Worm (Caenorhabditis elegans): Measurements from ENCODE around the gene F58H1.2.

Gene F58H1.2

DNA sequence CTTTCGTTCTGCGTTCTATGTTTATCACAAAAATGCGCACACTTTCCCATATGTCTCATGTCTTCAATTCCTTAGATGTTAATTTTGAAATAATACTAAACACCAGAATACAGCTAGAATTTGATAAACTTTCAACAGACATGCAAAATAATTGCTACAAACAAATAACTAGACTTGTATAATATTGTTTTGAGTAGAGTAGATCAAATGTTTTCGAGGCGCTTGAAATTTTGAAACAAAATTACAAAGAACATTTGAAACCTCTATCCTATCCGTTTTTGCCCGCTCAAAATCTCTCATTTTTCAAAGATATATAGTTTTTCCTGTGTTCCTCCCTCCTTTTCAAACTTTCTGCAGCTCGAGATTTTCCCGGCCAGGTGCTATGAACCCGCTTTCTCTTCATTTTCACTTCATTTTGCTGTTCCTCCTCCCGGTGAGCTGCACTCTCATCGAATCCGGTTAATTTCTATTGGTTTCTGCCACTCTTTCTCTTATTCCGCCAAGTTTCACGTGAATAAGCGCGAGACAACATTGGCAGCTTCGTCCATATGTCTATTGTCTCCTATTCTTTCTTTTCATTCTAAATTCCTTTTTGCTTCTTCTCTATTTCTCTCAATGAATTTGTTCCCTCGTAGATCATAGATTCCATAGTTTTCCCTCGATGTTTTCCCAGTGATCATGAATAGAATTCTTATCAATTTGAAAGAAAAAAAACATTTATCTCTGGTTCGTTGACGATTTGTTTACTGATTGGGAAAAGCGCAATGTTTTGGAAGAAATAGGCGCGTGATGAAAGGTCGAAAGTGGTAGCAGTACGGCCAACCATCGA, 7.0 kb upstream of the F58H1.2 start:
- TF ChIP-seq ceh-9 (tag; optimal IDR thresholded peaks at IDR 0.05) (no peak), mml-1 (tag; optimal IDR thresholded peaks at IDR 0.05) (peak; percentile 63), ceh-28 (tag; optimal IDR thresholded peaks at IDR 0.05) (peak; percentile 1), nhr-237 (tag; optimal IDR thresholded peaks at IDR 0.05) (no peak), R02D3.7 (tag; optimal IDR thresholded peaks at IDR 0.05) (no peak), mdl-1 (tag; optimal IDR thresholded peaks at IDR 0.05) (no peak), sea-2 (GFP tag; optimal IDR thresholded peaks at IDR 0.05) (no peak), ztf-4 (tag; optimal IDR thresholded peaks at IDR 0.05) (no peak), nhr-67 (tag; optimal IDR thresholded peaks at IDR 0.05) (no peak), tbx-2 (tag; optimal IDR thresholded peaks at IDR 0.05) (no peak), nhr-77 (tag; optimal IDR thresholded peaks at IDR 0.05) (no peak), nhr-43 (tag; optimal IDR thresholded peaks at IDR 0.05; ENCODE audit: poor library complexity, severe bottlenecking) (no peak), zag-1 (tag; optimal IDR thresholded peaks at IDR 0.05) (no peak), nhr-28 (tag; optimal IDR thresholded peaks at IDR 0.05) (no peak), egl-5 (tag; optimal IDR thresholded peaks at IDR 0.05) (no peak), nfya-1 (tag; optimal IDR thresholded peaks at IDR 0.05; ENCODE audit: insufficient read depth) (peak; percentile 39), egl-27 (tag; optimal IDR thresholded peaks at IDR 0.05) (no peak), lsy-12 (tag; optimal IDR thresholded peaks at IDR 0.05) (no peak), skn-1 (tag; optimal IDR thresholded peaks at IDR 0.05) (no peak), hmg-11 (tag; optimal IDR thresholded peaks at IDR 0.05) (no peak), elt-2 (tag; optimal IDR thresholded peaks at IDR 0.05) (peak; percentile 59), eor-1 (tag; optimal IDR thresholded peaks at IDR 0.05) (no peak), fkh-2 (tag; optimal IDR thresholded peaks at IDR 0.05) (no peak), nhr-12 (tag; optimal IDR thresholded peaks at IDR 0.05) (no peak), nhr-76 (tag; optimal IDR thresholded peaks at IDR 0.05) (no peak), nhr-23 (tag; optimal IDR thresholded peaks at IDR 0.05) (no peak), pqm-1 (tag; optimal IDR thresholded peaks at IDR 0.05) (peak; percentile 4), ceh-16 (tag; optimal IDR thresholded peaks at IDR 0.05) (no peak), fos-1 (tag; optimal IDR thresholded peaks at IDR 0.05) (no peak), unc-39 (tag; optimal IDR thresholded peaks at IDR 0.05) (no peak), jun-1 (tag; optimal IDR thresholded peaks at IDR 0.05) (peak; percentile 7), lin-15B (tag; optimal IDR thresholded peaks at IDR 0.05) (no peak), ceh-82 (tag; optimal IDR thresholded peaks at IDR 0.05) (no peak), nhr-11 (tag; optimal IDR thresholded peaks at IDR 0.05) (no peak), ztf-11 (tag; optimal IDR thresholded peaks at IDR 0.05) (no peak), fkh-10 (GFP tag; optimal IDR thresholded peaks at IDR 0.05) (no peak), daf-12 (tag; optimal IDR thresholded peaks at IDR 0.05) (no peak), ama-1 (optimal IDR thresholded peaks at IDR 0.05) (peak; percentile 61), elt-1 (tag; optimal IDR thresholded peaks at IDR 0.05) (no peak), ZK546.5 (tag; optimal IDR thresholded peaks at IDR 0.05) (no peak), elt-3 (tag; optimal IDR thresholded peaks at IDR 0.05) (no peak), snpc-4 (tag; optimal IDR thresholded peaks at IDR 0.05) (no peak), unc-62 (GFP tag; optimal IDR thresholded peaks at IDR 0.05) (no peak), aly-2 (tag; optimal IDR thresholded peaks at IDR 0.05) (no peak), pha-4 (tag; optimal IDR thresholded peaks at IDR 0.05) (peak; percentile 61), lin-39 (tag; optimal IDR thresholded peaks at IDR 0.05) (no peak), nhr-25 (tag; optimal IDR thresholded peaks at IDR 0.05) (peak; percentile 53)

Measured in whole organism, L3 larva.